Worm (Caenorhabditis elegans) whole organism, L1 larva: ENCODE measurements around the gene kreg-1.
A peak's percentile ranks its signal among the peaks of the same experiment; 100 is the strongest.

Experiments
- F16B12.6 ChIP-seq: fragments of 150-350 bp; optimal IDR thresholded peaks from 2 replicates; lab custom pipeline; 2014; ENCODE audit warnings: missing biosample characterization, missing genetic modification characterization
- Y116A8C.19 ChIP-seq: sonication (generic microtip); optimal IDR thresholded peaks from 2 replicates; lab custom pipeline; 2016; ENCODE audit warnings: missing compliant biosample characterization, missing genetic modification characterization, borderline replicate concordance
- aly-2 ChIP-seq: fragments of 150-350 bp; optimal IDR thresholded peaks from 2 replicates; lab custom pipeline; 2014; ENCODE audit warnings: missing biosample characterization, missing genetic modification characterization
- blmp-1 ChIP-seq: fragments of 150-350 bp; optimal IDR thresholded peaks from 2 replicates; lab custom pipeline; 2014; ENCODE audit warnings: missing biosample characterization, missing genetic modification characterization
- ceh-63 ChIP-seq: fragments of 200-800 bp; sonication (Bioruptor generic); optimal IDR thresholded peaks from 2 replicates; lab custom pipeline; 2018; ENCODE audit warnings: mild to moderate bottlenecking, missing genetic modification characterization, missing compliant biosample characterization
- ceh-8 ChIP-seq: fragments of 200-800 bp; sonication (Bioruptor generic); optimal IDR thresholded peaks from 2 replicates; lab custom pipeline; 2018; ENCODE audit warnings: mild to moderate bottlenecking, missing genetic modification characterization, moderate library complexity, missing compliant biosample characterization
- ceh-82 ChIP-seq, 3 experiments: fragments of 150-350 bp in 1 of 3; sonication (generic microtip) in 2 of 3; optimal IDR thresholded peaks; 2 replicates each; lab custom pipeline; 2014 to 2017; ENCODE audit warnings: missing biosample characterization in 3 of 3, missing genetic modification characterization in 3 of 3
- ceh-88 ChIP-seq: fragments of 200-800 bp; sonication (Bioruptor generic); IDR thresholded peaks from 2 replicates; pipeline ENCODE4 v1.3.6; 2022; ENCODE audit warnings: missing genetic modification characterization, missing compliant biosample characterization
- ceh-90 ChIP-seq: sonication (generic microtip); optimal IDR thresholded peaks from 2 replicates; lab custom pipeline; 2016; ENCODE audit warnings: missing genetic modification characterization, missing compliant biosample characterization
- ces-1 ChIP-seq: fragments of 150-350 bp; optimal IDR thresholded peaks from 2 replicates; lab custom pipeline; 2014; ENCODE audit warnings: missing biosample characterization, missing genetic modification reagents, missing genetic modification characterization
- dpl-1 ChIP-seq, 3 experiments: fragments of 150-350 bp in 2 of 3; sonication (generic microtip) in 1 of 3; optimal IDR thresholded peaks; 2 replicates each; lab custom pipeline; 2014 to 2017; ENCODE audit warnings: missing biosample characterization in 3 of 3, missing genetic modification characterization in 3 of 3, missing genetic modification reagents in 3 of 3
- efl-1 ChIP-seq, 4 experiments: fragments of 150-350 bp; optimal IDR thresholded peaks in 3 of 4; peaks in 1 of 4; 1 replicate in 1 of 4; 2 replicates in 3 of 4; lab custom pipeline; 2014; ENCODE audit warnings: missing biosample characterization in 2 of 4, missing genetic modification characterization in 2 of 4, missing genetic modification reagents in 2 of 4
- efl-3 ChIP-seq: fragments of 200-800 bp; sonication (Bioruptor generic); optimal IDR thresholded peaks from 2 replicates; lab custom pipeline; 2018; ENCODE audit warnings: mild to moderate bottlenecking, missing genetic modification characterization, missing compliant biosample characterization
- egl-27 ChIP-seq, 2 experiments: fragments of 150-350 bp in 1 of 2; sonication (generic microtip); optimal IDR thresholded peaks; 3 replicates each; lab custom pipeline; 2017 to 2018; ENCODE audit warnings: missing biosample characterization in 2 of 2, missing genetic modification characterization in 2 of 2, missing genetic modification reagents in 2 of 2
- elt-3 ChIP-seq, 6 experiments: fragments of 150-350 bp in 1 of 6; sonication (generic microtip); optimal IDR thresholded peaks; 2 replicates each; lab custom pipeline; 2017 to 2018; ENCODE audit warnings: missing biosample characterization in 6 of 6, missing genetic modification characterization in 6 of 6, inconsistent platforms in 1 of 6
- ets-5 ChIP-seq: fragments of 200-800 bp; sonication (Bioruptor generic); IDR thresholded peaks from 2 replicates; pipeline ENCODE4 v1.3.6; 2022; ENCODE audit warnings: missing genetic modification characterization, missing compliant biosample characterization
- fkh-10 ChIP-seq: sonication (generic microtip); optimal IDR thresholded peaks from 2 replicates; lab custom pipeline; 2017; ENCODE audit warnings: missing biosample characterization, missing genetic modification reagents, missing genetic modification characterization
- fkh-8 ChIP-seq: sonication (generic microtip); optimal IDR thresholded peaks from 2 replicates; lab custom pipeline; 2016; ENCODE audit warnings: mild to moderate bottlenecking, missing genetic modification characterization, missing compliant biosample characterization
- grh-1 ChIP-seq: fragments of 200-800 bp; sonication (Bioruptor generic); IDR thresholded peaks from 2 replicates; pipeline ENCODE4 v1.3.6; 2022; ENCODE audit warnings: missing genetic modification reagents, missing genetic modification characterization, missing compliant biosample characterization
- hlh-17 ChIP-seq: fragments of 200-800 bp; sonication (Bioruptor generic); optimal IDR thresholded peaks from 2 replicates; lab custom pipeline; 2018; ENCODE audit warnings: missing genetic modification characterization, mild to moderate bottlenecking, missing compliant biosample characterization, moderate library complexity, borderline replicate concordance
- hlh-4 ChIP-seq: sonication (generic microtip); optimal IDR thresholded peaks from 2 replicates; lab custom pipeline; 2016; ENCODE audit warnings: mild to moderate bottlenecking, missing genetic modification characterization, missing compliant biosample characterization
- irx-1 ChIP-seq: sonication (generic microtip); optimal IDR thresholded peaks from 2 replicates; lab custom pipeline; 2016; ENCODE audit warnings: missing genetic modification characterization, missing compliant biosample characterization
- lin-14 ChIP-seq: fragments of 200-800 bp; sonication (Bioruptor generic); optimal IDR thresholded peaks from 2 replicates; lab custom pipeline; 2018; ENCODE audit warnings: mild to moderate bottlenecking, missing genetic modification characterization, moderate library complexity, missing compliant biosample characterization
- lin-39 ChIP-seq: fragments of 150-350 bp; optimal IDR thresholded peaks from 2 replicates; lab custom pipeline; 2014; ENCODE audit warnings: missing biosample characterization, missing genetic modification reagents, missing genetic modification characterization
- lir-3 ChIP-seq: sonication (generic microtip); optimal IDR thresholded peaks from 2 replicates; lab custom pipeline; 2016; ENCODE audit warnings: mild to moderate bottlenecking, missing genetic modification characterization, moderate library complexity, missing compliant biosample characterization; ENCODE audit not compliant: poor library complexity
- lsy-2 ChIP-seq, 2 experiments: fragments of 150-350 bp; optimal IDR thresholded peaks; 2 replicates each; lab custom pipeline; 2014; ENCODE audit warnings: missing biosample characterization in 2 of 2, missing genetic modification characterization in 2 of 2
- mab-9 ChIP-seq: fragments of 200-800 bp; sonication (Bioruptor generic); IDR thresholded peaks from 2 replicates; pipeline ENCODE4 v1.3.6; 2022; ENCODE audit warnings: missing genetic modification reagents, missing genetic modification characterization, missing compliant biosample characterization
- mef-2 ChIP-seq: fragments of 150-350 bp; optimal IDR thresholded peaks from 2 replicates; lab custom pipeline; 2014; ENCODE audit warnings: missing biosample characterization, missing genetic modification characterization
- mep-1 ChIP-seq: fragments of 150-350 bp; optimal IDR thresholded peaks from 2 replicates; lab custom pipeline; 2014; ENCODE audit warnings: missing biosample characterization, missing genetic modification characterization
- nhr-11 ChIP-seq: fragments of 150-350 bp; optimal IDR thresholded peaks from 2 replicates; lab custom pipeline; 2014; ENCODE audit warnings: missing biosample characterization, missing genetic modification characterization
- nhr-12 ChIP-seq: sonication (generic microtip); optimal IDR thresholded peaks from 2 replicates; lab custom pipeline; 2017; ENCODE audit warnings: missing biosample characterization, missing genetic modification characterization
- nhr-20 ChIP-seq: sonication (generic microtip); optimal IDR thresholded peaks from 2 replicates; lab custom pipeline; 2016; ENCODE audit warnings: mild to moderate bottlenecking, missing genetic modification characterization, missing compliant biosample characterization
- nhr-237 ChIP-seq: fragments of 150-350 bp; optimal IDR thresholded peaks from 2 replicates; lab custom pipeline; 2014; ENCODE audit warnings: missing biosample characterization, missing genetic modification characterization
- nhr-28 ChIP-seq: fragments of 150-350 bp; optimal IDR thresholded peaks from 2 replicates; lab custom pipeline; 2014; ENCODE audit warnings: missing biosample characterization, missing genetic modification characterization
- nhr-76 ChIP-seq: sonication (generic microtip); optimal IDR thresholded peaks from 2 replicates; lab custom pipeline; 2017; ENCODE audit warnings: missing biosample characterization, missing genetic modification characterization
- nhr-84 ChIP-seq: sonication (generic microtip); optimal IDR thresholded peaks from 2 replicates; lab custom pipeline; 2017; ENCODE audit warnings: missing biosample characterization, missing genetic modification characterization
- nhr-85 ChIP-seq: sonication (generic microtip); peaks from one replicate; lab custom pipeline; 2016; ENCODE audit warnings: missing genetic modification characterization, inconsistent platforms, missing compliant biosample characterization
- pqm-1 ChIP-seq: sonication (generic microtip); optimal IDR thresholded peaks from 3 replicates; lab custom pipeline; 2017; ENCODE audit warnings: missing biosample characterization, missing genetic modification characterization
- rnt-1 ChIP-seq: sonication (generic microtip); optimal IDR thresholded peaks from 2 replicates; lab custom pipeline; 2016; ENCODE audit warnings: mild to moderate bottlenecking, missing genetic modification characterization, moderate library complexity, missing compliant biosample characterization
- skn-1 ChIP-seq: fragments of 150-350 bp; optimal IDR thresholded peaks from 2 replicates; lab custom pipeline; 2014; ENCODE audit warnings: missing biosample characterization, missing genetic modification characterization
- snpc-4 ChIP-seq: fragments of 150-350 bp; optimal IDR thresholded peaks from 2 replicates; lab custom pipeline; 2014; ENCODE audit warnings: missing biosample characterization, missing genetic modification characterization
- snu-23 ChIP-seq: sonication (generic microtip); optimal IDR thresholded peaks from 2 replicates; lab custom pipeline; 2016; ENCODE audit warnings: missing genetic modification characterization, missing compliant biosample characterization
- sox-4 ChIP-seq: sonication (generic microtip); optimal IDR thresholded peaks from 2 replicates; lab custom pipeline; 2016; ENCODE audit warnings: missing genetic modification characterization, missing compliant biosample characterization
- sptf-1 ChIP-seq: fragments of 150-350 bp; optimal IDR thresholded peaks from 2 replicates; lab custom pipeline; 2014; ENCODE audit warnings: missing biosample characterization, missing genetic modification characterization
- swsn-7 ChIP-seq: sonication (generic microtip); optimal IDR thresholded peaks from 2 replicates; lab custom pipeline; 2016; ENCODE audit warnings: missing genetic modification characterization, missing compliant biosample characterization
- tbx-2 ChIP-seq: sonication (generic microtip); optimal IDR thresholded peaks from 2 replicates; lab custom pipeline; 2016; ENCODE audit warnings: missing genetic modification characterization, missing compliant biosample characterization
- unc-30 ChIP-seq: sonication (generic microtip); optimal IDR thresholded peaks from 2 replicates; lab custom pipeline; 2017; ENCODE audit warnings: missing biosample characterization, missing genetic modification characterization
- unc-62 ChIP-seq: fragments of 150-350 bp; optimal IDR thresholded peaks from 2 replicates; lab custom pipeline; 2014; ENCODE audit warnings: missing biosample characterization, missing genetic modification reagents, missing genetic modification characterization
- unc-86 ChIP-seq: sonication (generic microtip); optimal IDR thresholded peaks from 2 replicates; lab custom pipeline; 2016; ENCODE audit warnings: missing genetic modification characterization, missing compliant biosample characterization
- unc-98 ChIP-seq: fragments of 200-800 bp; sonication (Bioruptor generic); IDR thresholded peaks from 2 replicates; pipeline ENCODE4 v1.3.6; 2022; ENCODE audit warnings: missing genetic modification characterization, missing compliant biosample characterization
- xbp-1 ChIP-seq: sonication (generic microtip); optimal IDR thresholded peaks from 2 replicates; lab custom pipeline; 2016; ENCODE audit warnings: missing genetic modification characterization, missing compliant biosample characterization
- zag-1 ChIP-seq: fragments of 150-350 bp; optimal IDR thresholded peaks from 2 replicates; lab custom pipeline; 2014; ENCODE audit warnings: missing biosample characterization, missing genetic modification characterization
- ztf-11 ChIP-seq, 2 experiments: sonication (generic microtip); optimal IDR thresholded peaks; 2 replicates each; lab custom pipeline; 2016 to 2017; ENCODE audit warnings: missing genetic modification characterization in 2 of 2, missing biosample characterization in 1 of 2, missing compliant biosample characterization in 1 of 2
- ztf-4 ChIP-seq: fragments of 150-350 bp; optimal IDR thresholded peaks from 2 replicates; lab custom pipeline; 2014; ENCODE audit warnings: missing biosample characterization, missing genetic modification characterization

Gene kreg-1

ce11 chrX:8752546-8752945 is 43.0 kb downstream of the kreg-1 start (continued):
- TF ChIP-seq aly-2 (tag; lab: Kevin White, UChicago) (no peak), nhr-12 (tag; lab: Kevin White, UChicago) (no peak), swsn-7 (tag; lab: Kevin White, UChicago) (no peak), xbp-1 (tag; lab: Kevin White, UChicago) (no peak), hlh-4 (tag; lab: Kevin White, UChicago) (no peak), ztf-4 (tag; lab: Kevin White, UChicago) (peak; percentile 11), zag-1 (no peak), mep-1 (tag; lab: Kevin White, UChicago) (peak; percentile 4), efl-3 (GFP tag; lab: Kevin White, UChicago) (no peak), sox-4 (tag; lab: Kevin White, UChicago) (no peak), unc-30 (tag; lab: Kevin White, UChicago) (no peak), mab-9 (no peak), efl-1 (optimal IDR thresholded peaks at IDR 0.05; lab: Kevin White, UChicago) (no peak), efl-1 (GFP tag; optimal IDR thresholded peaks at IDR 0.05 in 1 of 2; lab: Kevin White, UChicago) (no peak), tbx-2 (tag; lab: Kevin White, UChicago) (peak; percentile 13), snpc-4 (no peak), dpl-1 (GFP tag; optimal IDR thresholded peaks at IDR 0.05; lab: Kevin White, UChicago) (no peak), lsy-2 (tag; optimal IDR thresholded peaks at IDR 0.05; lab: Kevin White, UChicago) (peak in 1 of 2 experiments; percentile 27), mef-2 (tag; lab: Kevin White, UChicago) (no peak), sptf-1 (tag; lab: Kevin White, UChicago) (no peak), ces-1 (GFP tag; lab: Kevin White, UChicago) (no peak), lin-39 (tag; lab: Kevin White, UChicago) (no peak), rnt-1 (tag; lab: Kevin White, UChicago) (no peak), nhr-85 (peak; percentile 90), ceh-8 (GFP tag; lab: Kevin White, UChicago) (no peak), unc-98 (GFP tag; lab: Robert Waterston, UW) (no peak), nhr-84 (tag; lab: Kevin White, UChicago) (no peak), nhr-20 (peak; percentile 60), elt-3 (tag; optimal IDR thresholded peaks at IDR 0.05; lab: Kevin White, UChicago) (peak in 3 of 6 experiments; percentile 13 to 93 (median 75)), fkh-10 (no peak), irx-1 (tag; lab: Kevin White, UChicago) (no peak), hlh-17 (no peak), grh-1 (GFP tag; lab: Robert Waterston, UW) (no peak), skn-1 (tag; lab: Kevin White, UChicago) (no peak), nhr-11 (tag; lab: Kevin White, UChicago) (no peak), lir-3 (tag; lab: Kevin White, UChicago) (no peak), blmp-1 (peak; percentile 89), ceh-88 (GFP tag; lab: Robert Waterston, UW) (no peak), unc-62 (no peak), ets-5 (GFP tag; lab: Robert Waterston, UW) (no peak), ceh-82 (tag; optimal IDR thresholded peaks at IDR 0.05; lab: Kevin White, UChicago) (no peak), unc-86 (no peak), ztf-11 (tag; optimal IDR thresholded peaks at IDR 0.05; lab: Kevin White, UChicago) (no peak), F16B12.6 (tag; lab: Kevin White, UChicago) (no peak), lin-14 (GFP tag; lab: Kevin White, UChicago) (peak; percentile 52), ceh-90 (no peak), fkh-8 (tag; lab: Kevin White, UChicago) (no peak), ceh-63 (GFP tag; lab: Kevin White, UChicago) (no peak), nhr-76 (tag; lab: Kevin White, UChicago) (no peak), nhr-28 (tag; lab: Kevin White, UChicago) (no peak), snu-23 (GFP tag; lab: Kevin White, UChicago) (peak; percentile 36), nhr-237 (tag; lab: Kevin White, UChicago) (no peak), pqm-1 (tag; lab: Kevin White, UChicago) (no peak), Y116A8C.19 (no peak), egl-27 (tag; optimal IDR thresholded peaks at IDR 0.05; lab: Kevin White, UChicago) (no peak)
